Fruit fly (Drosophila melanogaster) whole organism, embryonic: ENCODE measurements around the gene TMEM216.
A peak's percentile ranks its signal among the peaks of the same experiment; 100 is the strongest.

ENCODE experiments used
- Adf1 ChIP-seq: fragments of 200-800 bp; sonication (Bioruptor generic); IDR thresholded peaks from 2 replicates; pipeline ENCODE4 v1.3.6; 2022; ENCODE audit warnings: missing biosample characterization, missing genetic modification characterization
- Antp ChIP-seq: fragments of 200-800 bp; sonication (Bioruptor generic); optimal IDR thresholded peaks from 3 replicates; lab custom pipeline; 2016; ENCODE audit warnings: missing biosample characterization, missing genetic modification characterization
- Bgb ChIP-seq: fragments of 200-800 bp; sonication (Bioruptor generic); IDR thresholded peaks from 2 replicates; pipeline ENCODE4 v1.3.6; 2022; ENCODE audit warnings: missing biosample characterization, missing genetic modification characterization; ENCODE audit not compliant: partially characterized antibody
- CG10431 ChIP-seq: fragments of 200-800 bp; sonication (Bioruptor generic); optimal IDR thresholded peaks from 3 replicates; lab custom pipeline; 2018; ENCODE audit warnings: missing biosample characterization, mild to moderate bottlenecking, missing genetic modification characterization
- CG10565 ChIP-seq: fragments of 200-800 bp; sonication (Bioruptor generic); optimal IDR thresholded peaks from 3 replicates; lab custom pipeline; 2016; ENCODE audit warnings: missing biosample characterization, mild to moderate bottlenecking, missing genetic modification characterization
- CG10979 ChIP-seq: fragments of 200-800 bp; sonication (Bioruptor generic); optimal IDR thresholded peaks from 2 replicates; lab custom pipeline; 2018; ENCODE audit warnings: missing biosample characterization, mild to moderate bottlenecking, missing genetic modification characterization, moderate library complexity
- CG12104 ChIP-seq: fragments of 200-800 bp; sonication (Bioruptor generic); optimal IDR thresholded peaks from 3 replicates; lab custom pipeline; 2016; ENCODE audit warnings: missing biosample characterization, missing genetic modification characterization
- CG12942 ChIP-seq: fragments of 200-800 bp; sonication (Bioruptor generic); optimal IDR thresholded peaks from 3 replicates; lab custom pipeline; 2016; ENCODE audit warnings: missing biosample characterization, missing genetic modification characterization
- CG14710 ChIP-seq: fragments of 200-800 bp; sonication (Bioruptor generic); optimal IDR thresholded peaks from 3 replicates; lab custom pipeline; 2019; ENCODE audit warnings: missing biosample characterization, mild to moderate bottlenecking, missing genetic modification characterization, moderate library complexity
- CG1647 ChIP-seq: fragments of 200-800 bp; sonication (Bioruptor generic); optimal IDR thresholded peaks from 3 replicates; lab custom pipeline; 2016; ENCODE audit warnings: missing biosample characterization, missing genetic modification characterization
- CG18262 ChIP-seq: fragments of 200-800 bp; optimal IDR thresholded peaks from 3 replicates; lab custom pipeline; 2019; ENCODE audit warnings: missing biosample characterization, mild to moderate bottlenecking, missing genetic modification characterization, moderate library complexity
- CG18476 ChIP-seq: fragments of 200-800 bp; sonication (Bioruptor generic); optimal IDR thresholded peaks from 2 replicates; lab custom pipeline; 2016; ENCODE audit warnings: missing biosample characterization, mild to moderate bottlenecking, missing genetic modification characterization
- CG2202 ChIP-seq: fragments of 200-800 bp; sonication (Bioruptor generic); optimal IDR thresholded peaks from 2 replicates; lab custom pipeline; 2018; ENCODE audit warnings: missing biosample characterization, mild to moderate bottlenecking, missing genetic modification characterization
- CG32532 ChIP-seq: fragments of 200-800 bp; sonication (Bioruptor generic); IDR thresholded peaks from 2 replicates; pipeline ENCODE4 v1.3.6; 2022; ENCODE audit warnings: missing biosample characterization, missing genetic modification characterization
- CG4360 ChIP-seq: fragments of 200-800 bp; sonication (Bioruptor generic); IDR thresholded peaks from 2 replicates; pipeline ENCODE4 v1.3.6; 2022; ENCODE audit warnings: missing biosample characterization, missing genetic modification characterization
- CG4424 ChIP-seq: fragments of 200-800 bp; sonication (Bioruptor generic); optimal IDR thresholded peaks from 3 replicates; lab custom pipeline; 2016; ENCODE audit warnings: missing biosample characterization, missing genetic modification characterization
- CG4820 ChIP-seq: fragments of 200-800 bp; sonication (Bioruptor generic); optimal IDR thresholded peaks from 3 replicates; lab custom pipeline; 2016; ENCODE audit warnings: missing biosample characterization, missing genetic modification characterization
- CG5245 ChIP-seq: fragments of 200-800 bp; sonication (Bioruptor generic); optimal IDR thresholded peaks from 3 replicates; lab custom pipeline; 2016; ENCODE audit warnings: missing biosample characterization, missing genetic modification characterization
- CG6654 ChIP-seq: fragments of 200-800 bp; sonication (Bioruptor generic); optimal IDR thresholded peaks from 2 replicates; lab custom pipeline; 2017; ENCODE audit warnings: missing biosample characterization, mild to moderate bottlenecking, missing genetic modification characterization
- CG6689 ChIP-seq: fragments of 200-800 bp; sonication (Bioruptor generic); IDR thresholded peaks from 2 replicates; pipeline ENCODE4 v1.3.6; 2022; ENCODE audit warnings: missing biosample characterization, missing genetic modification characterization
- CG7556 ChIP-seq: fragments of 200-800 bp; sonication (Bioruptor generic); optimal IDR thresholded peaks from 2 replicates; lab custom pipeline; 2017; ENCODE audit warnings: missing biosample characterization, mild to moderate bottlenecking, missing genetic modification characterization
- CG9215 ChIP-seq: fragments of 200-800 bp; sonication (Bioruptor generic); IDR thresholded peaks from 2 replicates; pipeline ENCODE4 v1.3.6; 2022; ENCODE audit warnings: missing biosample characterization, missing genetic modification characterization
- CHES-1-like ChIP-seq: fragments of 200-800 bp; sonication (Bioruptor generic); optimal IDR thresholded peaks from 2 replicates; lab custom pipeline; 2016; ENCODE audit warnings: missing biosample characterization, missing genetic modification characterization
- CoRest ChIP-seq: fragments of 200-800 bp; sonication (Bioruptor generic); optimal IDR thresholded peaks from 3 replicates; lab custom pipeline; 2018; ENCODE audit warnings: missing biosample characterization, mild to moderate bottlenecking, missing genetic modification characterization, moderate library complexity
- Dek ChIP-seq: fragments of 200-800 bp; sonication (Bioruptor generic); optimal IDR thresholded peaks from 3 replicates; lab custom pipeline; 2019; ENCODE audit warnings: missing biosample characterization, mild to moderate bottlenecking, missing genetic modification characterization, moderate library complexity
- Dref ChIP-seq: fragments of 200-800 bp; sonication (Bioruptor generic); IDR thresholded peaks from 2 replicates; pipeline ENCODE4 v1.3.6; 2022; ENCODE audit warnings: missing biosample characterization, missing genetic modification characterization
- ERR ChIP-seq: fragments of 200-800 bp; sonication (Bioruptor generic); optimal IDR thresholded peaks from 2 replicates; lab custom pipeline; 2016; ENCODE audit warnings: missing biosample characterization, missing genetic modification characterization
- Eip74EF ChIP-seq, 2 experiments: fragments of 200-800 bp in 1 of 2; fragments of >200 bp in 1 of 2; sonication (Bioruptor generic) in 1 of 2; optimal IDR thresholded peaks; 2 replicates each; lab custom pipeline; 2017 to 2019; ENCODE audit warnings: missing biosample characterization in 2 of 2, missing genetic modification characterization in 2 of 2, mild to moderate bottlenecking in 1 of 2, moderate library complexity in 1 of 2
- Fer1 ChIP-seq: fragments of 200-800 bp; sonication (Bioruptor generic); optimal IDR thresholded peaks from 2 replicates; lab custom pipeline; 2017; ENCODE audit warnings: missing biosample characterization, mild to moderate bottlenecking, missing genetic modification characterization
- Kr ChIP-seq: fragments of 200-800 bp; sonication (Bioruptor generic); optimal IDR thresholded peaks from 2 replicates; lab custom pipeline; 2017; ENCODE audit warnings: missing biosample characterization, mild to moderate bottlenecking, missing genetic modification characterization
- NfI ChIP-seq: fragments of 200-800 bp; sonication (Bioruptor generic); optimal IDR thresholded peaks from 3 replicates; lab custom pipeline; 2018; ENCODE audit warnings: missing biosample characterization, mild to moderate bottlenecking, missing genetic modification characterization, moderate library complexity
- Ssrp ChIP-seq: fragments of 200-800 bp; sonication (Bioruptor generic); optimal IDR thresholded peaks from 2 replicates; lab custom pipeline; 2018; ENCODE audit warnings: missing biosample characterization, mild to moderate bottlenecking, missing genetic modification characterization, moderate library complexity
- ato ChIP-seq: fragments of 200-800 bp; sonication (Bioruptor generic); IDR thresholded peaks from 2 replicates; pipeline ENCODE4 v1.3.6; 2022; ENCODE audit warnings: missing biosample characterization, missing genetic modification characterization; ENCODE audit not compliant: partially characterized antibody
- chinmo ChIP-seq: fragments of 200-800 bp; sonication (Bioruptor generic); IDR thresholded peaks from 4 replicates; pipeline ENCODE4 v1.3.6; 2022; ENCODE audit warnings: missing biosample characterization, missing genetic modification characterization; ENCODE audit not compliant: partially characterized antibody
- dmrt99B ChIP-seq: fragments of 200-800 bp; sonication (Bioruptor generic); optimal IDR thresholded peaks from 2 replicates; lab custom pipeline; 2018; ENCODE audit warnings: missing biosample characterization, mild to moderate bottlenecking, missing genetic modification characterization, moderate library complexity
- dpn ChIP-seq, 2 experiments: fragments of 200-800 bp; sonication (Bioruptor generic); optimal IDR thresholded peaks; 3 replicates each; lab custom pipeline; 2016; ENCODE audit warnings: missing biosample characterization in 2 of 2, missing genetic modification characterization in 2 of 2
- gem ChIP-seq: fragments of 200-800 bp; sonication (Bioruptor generic); optimal IDR thresholded peaks from 2 replicates; lab custom pipeline; 2019; ENCODE audit warnings: missing biosample characterization, mild to moderate bottlenecking, missing genetic modification characterization, moderate library complexity
- grn ChIP-seq: fragments of 200-800 bp; sonication (Bioruptor generic); optimal IDR thresholded peaks from 3 replicates; lab custom pipeline; 2017; ENCODE audit warnings: missing biosample characterization, missing genetic modification characterization
- gsb-n ChIP-seq: fragments of 200-800 bp; sonication (Bioruptor generic); optimal IDR thresholded peaks from 3 replicates; lab custom pipeline; 2018; ENCODE audit warnings: missing biosample characterization, mild to moderate bottlenecking, missing genetic modification characterization
- hth ChIP-seq: fragments of >200 bp; optimal IDR thresholded peaks from 2 replicates; lab custom pipeline; 2017; ENCODE audit warnings: inconsistent platforms
- inv ChIP-seq: fragments of 200-800 bp; sonication (Bioruptor generic); IDR thresholded peaks from 2 replicates; pipeline ENCODE4 v1.3.6; 2022; ENCODE audit warnings: missing biosample characterization, missing genetic modification characterization; ENCODE audit not compliant: partially characterized antibody
- lab ChIP-seq: fragments of 200-800 bp; sonication (Bioruptor generic); optimal IDR thresholded peaks from 3 replicates; lab custom pipeline; 2017; ENCODE audit warnings: missing biosample characterization, missing genetic modification characterization, mild to moderate bottlenecking, moderate library complexity, missing genetic modification reagents
- lola ChIP-seq, 3 experiments: fragments of >200 bp in 2 of 3; fragments of 200-800 bp in 1 of 3; sonication (Bioruptor generic) in 1 of 3; optimal IDR thresholded peaks; 2 replicates each; lab custom pipeline; 2017 to 2019; ENCODE audit warnings: missing biosample characterization in 3 of 3, missing genetic modification characterization in 3 of 3, mild to moderate bottlenecking in 1 of 3, moderate library complexity in 1 of 3
- luna ChIP-seq: fragments of 200-800 bp; sonication (Bioruptor generic); optimal IDR thresholded peaks from 2 replicates; lab custom pipeline; 2016; ENCODE audit warnings: missing biosample characterization, missing genetic modification characterization
- mld ChIP-seq: fragments of 200-800 bp; sonication (Bioruptor generic); IDR thresholded peaks from 3 replicates; pipeline ENCODE4 v1.3.6; 2022; ENCODE audit warnings: missing biosample characterization, missing genetic modification characterization; ENCODE audit not compliant: partially characterized antibody
- repo ChIP-seq: fragments of 200-800 bp; sonication (Bioruptor generic); optimal IDR thresholded peaks from 2 replicates; lab custom pipeline; 2016; ENCODE audit warnings: missing biosample characterization, missing genetic modification characterization
- slbo ChIP-seq: fragments of 200-800 bp; sonication (Bioruptor generic); IDR thresholded peaks from 2 replicates; pipeline ENCODE4 v1.3.6; 2022; ENCODE audit warnings: missing biosample characterization, missing genetic modification characterization
- unpg ChIP-seq: fragments of 200-800 bp; sonication (Bioruptor generic); optimal IDR thresholded peaks from 3 replicates; lab custom pipeline; 2018; ENCODE audit warnings: missing biosample characterization, mild to moderate bottlenecking, missing genetic modification characterization, moderate library complexity
- zen2 ChIP-seq: fragments of 200-800 bp; sonication (Bioruptor generic); IDR thresholded peaks from 3 replicates; pipeline ENCODE4 v1.3.6; 2022; ENCODE audit warnings: missing biosample characterization, missing genetic modification characterization; ENCODE audit not compliant: partially characterized antibody

TMEM216 gene

dm6 chr3R:8673803-8674234, 42.2 kb upstream of the TMEM216 start, which contains the start of gene mRpL19 (continued):
- peak; percentile 31 for TF ChIP-seq CG10431 (GFP tag; lab: Kevin White, UChicago)
- TF ChIP-seq CG1647 (GFP tag; lab: Kevin White, UChicago), result no peak
- peak in 1 of 2 experiments; percentile 3 for TF ChIP-seq dpn (GFP tag; optimal IDR thresholded peaks at IDR 0.05; lab: Kevin White, UChicago)
- TF ChIP-seq Adf1, result peak; percentile 37; the same call in 1 of the 2 replicates
- TF ChIP-seq NfI (GFP tag; lab: Kevin White, UChicago), result peak; percentile 44
- peak; percentile 73 for TF ChIP-seq gsb-n
- peak; percentile 11 for TF ChIP-seq CG2202 (tag; lab: Kevin White, UChicago)
- TF ChIP-seq mld (GFP tag; lab: Robert Waterston, UW), result 0 out of 3 replicates have a peak, but pooled peaks have one; percentile 30
- TF ChIP-seq Eip74EF (GFP tag; optimal IDR thresholded peaks at IDR 0.05; lab: Kevin White, UChicago), result peak in 1 of 2 experiments; percentile 25
- peak; percentile 53 for TF ChIP-seq CG7556 (GFP tag; lab: Kevin White, UChicago)
- peak; percentile 50 for TF ChIP-seq Dek (tag; lab: Kevin White, UChicago)
- TF ChIP-seq CG9215 (GFP tag; lab: Robert Waterston, UW), result no peak
- TF ChIP-seq CG14710, result peak; percentile 69
- peak; percentile 78 for TF ChIP-seq Dref (GFP tag; lab: Robert Waterston, UW)
- TF ChIP-seq CG10565, result no peak
- TF ChIP-seq ato, result peak; percentile 53; the same call in 1 of the 2 replicates
- no peak for TF ChIP-seq CHES-1-like
- TF ChIP-seq CG5245 (GFP tag; lab: Kevin White, UChicago), result no peak
- peak; percentile 45 for TF ChIP-seq Kr (GFP tag; lab: Kevin White, UChicago)
- TF ChIP-seq CG18262 (tag; lab: Kevin White, UChicago), result peak; percentile 63
- TF ChIP-seq inv (GFP tag; lab: Robert Waterston, UW), result 0 out of 2 replicates have a peak, but pooled peaks have one; percentile 6
- TF ChIP-seq CG32532 (GFP tag; lab: Robert Waterston, UW), result peak; percentile 57; the same call in 1 of the 2 replicates
- no peak for TF ChIP-seq CG6689 (GFP tag; lab: Robert Waterston, UW)
- TF ChIP-seq dmrt99B (tag; lab: Kevin White, UChicago), result peak; percentile 33
- peak; percentile 22; the same call in 1 of the 2 replicates for TF ChIP-seq slbo
- TF ChIP-seq Antp, result no peak
- TF ChIP-seq Ssrp (tag; lab: Kevin White, UChicago), result peak; percentile 29
- TF ChIP-seq CG12942 (GFP tag; lab: Kevin White, UChicago), result no peak
- TF ChIP-seq CG4820 (GFP tag; lab: Kevin White, UChicago), result no peak
- TF ChIP-seq Bgb, result peak; percentile 72
- peak; percentile 70 for TF ChIP-seq gem (tag; lab: Kevin White, UChicago)
- peak; percentile 64 for TF ChIP-seq CoRest (tag; lab: Kevin White, UChicago)
- TF ChIP-seq CG4360 (GFP tag; lab: Robert Waterston, UW), result no peak
- no peak for TF ChIP-seq lab (GFP tag; lab: Kevin White, UChicago)
- TF ChIP-seq chinmo (GFP tag; lab: Robert Waterston, UW), result 0 out of 4 replicates have a peak, but pooled peaks have one; percentile 40
- no peak for TF ChIP-seq hth (lab: Kevin White, UChicago)
- TF ChIP-seq zen2 (GFP tag; lab: Robert Waterston, UW), result no peak; the same call in 2 of the 3 replicates
- TF ChIP-seq Fer1 (GFP tag; lab: Kevin White, UChicago), result peak; percentile 64
- TF ChIP-seq ERR (GFP tag; lab: Kevin White, UChicago), result no peak
- TF ChIP-seq grn (GFP tag; lab: Kevin White, UChicago), result peak; percentile 91
- peak; percentile 17 for TF ChIP-seq CG18476 (GFP tag; lab: Kevin White, UChicago)
- TF ChIP-seq CG4424 (GFP tag; lab: Kevin White, UChicago), result peak; percentile 41
- no peak for TF ChIP-seq luna (GFP tag; lab: Kevin White, UChicago)
- TF ChIP-seq CG10979 (tag; lab: Kevin White, UChicago), result peak; percentile 50
- TF ChIP-seq CG6654 (GFP tag; lab: Kevin White, UChicago), result no peak
- peak in 1 of 3 experiments; percentile 51 for TF ChIP-seq lola (GFP tag; optimal IDR thresholded peaks at IDR 0.05; lab: Kevin White, UChicago)
- TF ChIP-seq repo (GFP tag; lab: Kevin White, UChicago), result no peak
- TF ChIP-seq unpg, result peak; percentile 63
- peak; percentile 21 for TF ChIP-seq CG12104
